Fruit fly (Drosophila melanogaster): ENCODE measurements around the gene sip2.

The sip2 gene

DNA sequence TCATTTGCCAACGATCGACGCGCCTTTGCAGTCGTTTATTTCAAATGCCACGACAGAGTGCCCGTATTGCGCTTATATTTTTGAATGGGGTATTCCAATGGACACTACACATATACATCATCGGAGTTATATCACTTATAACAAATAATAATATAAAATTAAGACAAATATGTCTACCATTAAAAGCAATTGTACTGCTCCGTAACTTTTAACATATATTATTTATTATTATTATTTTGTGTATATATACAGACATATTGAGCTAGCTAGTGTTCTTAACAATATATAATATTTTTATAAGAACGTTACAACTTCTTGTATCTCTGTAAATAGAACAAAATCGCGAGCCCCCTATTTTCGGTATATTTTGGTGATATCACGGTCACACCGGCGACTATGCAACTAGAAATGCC, at the start of gene sip2, which contains the start of gene Coprox (continued):
- TF ChIP-seq Max (GFP tag; optimal IDR thresholded peaks at IDR 0.05): no peak
- TF ChIP-seq vnd (GFP tag; IDR thresholded peaks at IDR 0.05; ENCODE audit: partially characterized antibody): no peak
- peak; percentile 83 for TF ChIP-seq grau (tag; optimal IDR thresholded peaks at IDR 0.05)
- TF ChIP-seq NK7.1 (GFP tag; optimal IDR thresholded peaks at IDR 0.05): no peak
- TF ChIP-seq ind (GFP tag; optimal IDR thresholded peaks at IDR 0.05): peak; percentile 69
- peak; percentile 31 for TF ChIP-seq kay (GFP tag; optimal IDR thresholded peaks at IDR 0.05)
- peak; percentile 61 for TF ChIP-seq fd96Cb (tag; optimal IDR thresholded peaks at IDR 0.05)
- no peak for TF ChIP-seq Hmr (GFP tag; optimal IDR thresholded peaks at IDR 0.05)
- TF ChIP-seq CG18599 (GFP tag; optimal IDR thresholded peaks at IDR 0.05): peak; percentile 75
- no peak for TF ChIP-seq CG10274 (GFP tag; optimal IDR thresholded peaks at IDR 0.05)
- TF ChIP-seq pho (GFP tag; optimal IDR thresholded peaks at IDR 0.05): no peak
- TF ChIP-seq sima (GFP tag; optimal IDR thresholded peaks at IDR 0.05): no peak
- TF ChIP-seq CG1603 (tag; optimal IDR thresholded peaks at IDR 0.05): no peak
- TF ChIP-seq Chrac-16 (GFP tag; optimal IDR thresholded peaks at IDR 0.05): peak; percentile 50
- TF ChIP-seq CG14014 (GFP tag; IDR thresholded peaks at IDR 0.05): peak; percentile 59
- TF ChIP-seq Fer3 (tag; optimal IDR thresholded peaks at IDR 0.05): peak; percentile 72
- peak; percentile 55 for TF ChIP-seq CG32772 (GFP tag; IDR thresholded peaks at IDR 0.05)
- no peak for TF ChIP-seq CG15269 (tag; optimal IDR thresholded peaks at IDR 0.05)
- no peak for TF ChIP-seq CG42726 (GFP tag; IDR thresholded peaks at IDR 0.05; ENCODE audit: partially characterized antibody)
- TF ChIP-seq pros (GFP tag; optimal IDR thresholded peaks at IDR 0.05): no peak
- TF ChIP-seq Hr78 (GFP tag; optimal IDR thresholded peaks at IDR 0.05): peak in 1 of 2 experiments; percentile 70
- no peak for TF ChIP-seq sna (GFP tag; IDR thresholded peaks at IDR 0.05; ENCODE audit: partially characterized antibody)
- no peak for TF ChIP-seq CG10654 (GFP tag; optimal IDR thresholded peaks at IDR 0.05)

DNA sequence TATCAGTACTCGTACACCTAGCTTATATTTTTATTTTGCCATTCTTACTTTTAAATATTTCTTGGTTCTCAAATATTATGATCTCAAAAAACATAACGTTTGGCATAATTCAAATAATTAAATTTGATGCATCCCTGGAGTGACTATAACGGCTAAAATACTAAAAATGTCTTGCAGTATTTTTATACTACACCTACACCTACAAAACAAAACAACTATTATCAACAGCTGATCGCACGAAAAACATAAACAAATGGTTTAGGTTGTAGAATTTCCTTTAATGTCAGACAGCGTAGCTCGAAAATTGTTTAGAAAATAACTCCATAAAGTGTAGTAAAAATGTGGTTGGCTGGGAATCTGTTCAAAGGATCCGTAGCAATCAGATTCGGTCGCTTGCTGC, 49.3 kb upstream of the sip2 start, which contains the start of gene CG43322:
Gene CG43322 (plus strand): TSS at position 240 of the 400 bp plus-strand sequence.
- TF ChIP-seq Dll (GFP tag; IDR thresholded peaks at IDR 0.05; ENCODE audit: partially characterized antibody) (peak; percentile 34; the same call in 1 of the 4 replicates), crp (GFP tag; optimal IDR thresholded peaks at IDR 0.05) (peak; percentile 2 to 85), gro (GFP tag; optimal IDR thresholded peaks at IDR 0.05) (no peak), gfzf (GFP tag; optimal IDR thresholded peaks at IDR 0.05) (peak; percentile 32), CG7928 (GFP tag; optimal IDR thresholded peaks at IDR 0.05) (peak; percentile 88), BEAF-32 (GFP tag; optimal IDR thresholded peaks at IDR 0.05) (peak; percentile 1), cg (GFP tag; optimal IDR thresholded peaks at IDR 0.05) (peak; percentile 56), CG34224 (GFP tag; IDR thresholded peaks at IDR 0.05; ENCODE audit: partially characterized antibody) (0 out of 3 replicates have a peak, but pooled peaks have one; percentile 17), Myb (GFP tag; optimal IDR thresholded peaks at IDR 0.05) (peak; percentile 92), CG13287 (GFP tag; IDR thresholded peaks at IDR 0.05; ENCODE audit: partially characterized antibody) (peak; percentile 13; the same call in 1 of the 2 replicates), dati (GFP tag; IDR thresholded peaks at IDR 0.05) (no peak), sima (GFP tag; optimal IDR thresholded peaks at IDR 0.05) (no peak), E2f2 (GFP tag; IDR thresholded peaks at IDR 0.05) (peak; percentile 47; the same call in 1 of the 2 replicates), trem (tag; optimal IDR thresholded peaks at IDR 0.05) (peak; percentile 18), MESR4 (GFP tag; optimal IDR thresholded peaks at IDR 0.05) (peak; percentile 6), MBD-R2 (GFP tag; IDR thresholded peaks at IDR 0.05) (peak; percentile 56; the same call in 1 of the 2 replicates), CG6813 (GFP tag; optimal IDR thresholded peaks at IDR 0.05) (no peak), Doc3 (GFP tag; IDR thresholded peaks at IDR 0.05; ENCODE audit: partially characterized antibody) (0 out of 3 replicates have a peak, but pooled peaks have one; percentile 17), Dp (GFP tag; optimal IDR thresholded peaks at IDR 0.05) (peak; percentile 35), CG2116 (GFP tag; optimal IDR thresholded peaks at IDR 0.05) (peak; percentile 2), pzg (GFP tag; optimal IDR thresholded peaks at IDR 0.05) (peak; percentile 37), CG8924 (tag; optimal IDR thresholded peaks at IDR 0.05) (peak; percentile 38), CG18262 (tag; optimal IDR thresholded peaks at IDR 0.05) (no peak), pan (optimal IDR thresholded peaks at IDR 0.05) (no peak), pan (GFP tag; optimal IDR thresholded peaks at IDR 0.05 in 1 of 2, IDR thresholded peaks at IDR 0.05 in 1 of 2) (no peak), CG14710 (tag; optimal IDR thresholded peaks at IDR 0.05) (peak; percentile 6), stwl (tag; optimal IDR thresholded peaks at IDR 0.05) (peak; percentile 45)

Measured in whole organism, embryonic.